Worm (Caenorhabditis elegans) whole organism, late embryonic: ENCODE data around the gene oatr-1.

Experiments used
- K02D7.2 ChIP-seq: sonication (generic microtip); optimal IDR thresholded peaks from 2 replicates; lab custom pipeline; 2017; ENCODE audit warnings: mild to moderate bottlenecking, missing genetic modification characterization, missing compliant biosample characterization
- ahr-1 ChIP-seq: sonication (generic microtip); optimal IDR thresholded peaks from 2 replicates; lab custom pipeline; 2016; ENCODE audit warnings: missing genetic modification characterization, missing compliant biosample characterization
- ama-1 ChIP-seq: fragments of 150-350 bp; optimal IDR thresholded peaks from 2 replicates; lab custom pipeline; 2014
- ceh-19 ChIP-seq: fragments of 200-800 bp; sonication (Bioruptor generic); optimal IDR thresholded peaks from 2 replicates; lab custom pipeline; 2018; ENCODE audit warnings: mild to moderate bottlenecking, missing genetic modification characterization, missing compliant biosample characterization
- pag-3 ChIP-seq: sonication (generic microtip); optimal IDR thresholded peaks from 2 replicates; lab custom pipeline; 2016; ENCODE audit warnings: missing compliant biosample characterization, missing genetic modification characterization, borderline replicate concordance
- pax-1 ChIP-seq: fragments of 150-350 bp; optimal IDR thresholded peaks from 2 replicates; lab custom pipeline; 2014; ENCODE audit warnings: missing biosample characterization, missing genetic modification characterization
- sox-4 ChIP-seq: sonication (generic microtip); optimal IDR thresholded peaks from 2 replicates; lab custom pipeline; 2017; ENCODE audit warnings: mild to moderate bottlenecking, missing genetic modification characterization, inconsistent platforms, missing compliant biosample characterization
- tbx-7 ChIP-seq: sonication (generic microtip); optimal IDR thresholded peaks from 2 replicates; lab custom pipeline; 2016; ENCODE audit warnings: missing genotype, missing genetic modification characterization, missing compliant biosample characterization
- ztf-16 ChIP-seq: sonication (generic microtip); optimal IDR thresholded peaks from 2 replicates; lab custom pipeline; 2017; ENCODE audit warnings: missing genetic modification characterization, missing compliant biosample characterization

DNA sequence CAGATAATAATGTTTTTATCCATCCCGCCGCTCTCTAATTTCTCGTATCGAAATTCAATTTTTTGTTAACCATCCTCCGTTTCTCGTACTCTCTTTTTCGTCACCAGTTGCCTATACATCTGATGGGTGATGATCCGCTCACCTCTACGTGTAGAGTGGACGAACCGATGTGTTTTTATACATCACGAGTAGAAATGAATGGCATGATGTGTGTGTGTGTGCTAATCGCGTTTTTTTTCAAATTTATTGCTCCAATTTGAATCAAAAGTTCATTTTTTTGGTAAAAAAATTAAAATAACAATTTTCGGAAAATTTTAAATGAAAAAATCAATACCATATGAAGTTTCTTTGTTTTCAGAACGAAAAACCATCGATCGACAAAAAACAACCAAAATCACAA lies 40.0 kb downstream of the oatr-1 start:
- no peak for TF ChIP-seq ceh-19 (GFP tag; lab: Kevin White, UChicago)
- TF ChIP-seq pag-3 (tag; lab: Kevin White, UChicago): no peak
- TF ChIP-seq ahr-1 (tag; lab: Kevin White, UChicago): no peak
- TF ChIP-seq sox-4 (tag; lab: Kevin White, UChicago): no peak
- no peak for TF ChIP-seq ztf-16 (tag; lab: Kevin White, UChicago)
- no peak for TF ChIP-seq ama-1 (lab: Kevin White, UChicago)
- TF ChIP-seq pax-1: no peak
- no peak for TF ChIP-seq tbx-7 (tag; lab: Kevin White, UChicago)
- no peak for TF ChIP-seq K02D7.2 (tag; lab: Kevin White, UChicago)
